Fruit fly (Drosophila melanogaster) whole organism, adult: ENCODE data around the gene pall.

ENCODE experiments used
- CG12768 ChIP-seq: fragments of 200-800 bp; sonication (Bioruptor generic); optimal IDR thresholded peaks from 2 replicates; lab custom pipeline; 2017; ENCODE audit warnings: missing biosample characterization, missing genetic modification characterization, mild to moderate bottlenecking, moderate library complexity, missing genetic modification reagents
- Clk ChIP-seq: fragments of 200-800 bp; sonication (Bioruptor generic); optimal IDR thresholded peaks from 2 replicates; lab custom pipeline; 2017; ENCODE audit warnings: missing biosample characterization, missing genetic modification characterization
- Hr96 ChIP-seq: fragments of 200-800 bp; sonication (Bioruptor generic); optimal IDR thresholded peaks from 2 replicates; lab custom pipeline; 2016; ENCODE audit warnings: missing biosample characterization, missing genetic modification characterization
- Mnt ChIP-seq: fragments of 200-800 bp; sonication (Bioruptor generic); optimal IDR thresholded peaks from 2 replicates; lab custom pipeline; 2016; ENCODE audit warnings: missing biosample characterization, mild to moderate bottlenecking, missing genetic modification characterization
- cic ChIP-seq: fragments of 200-800 bp; sonication (Bioruptor generic); optimal IDR thresholded peaks from 2 replicates; lab custom pipeline; 2017; ENCODE audit warnings: missing biosample characterization, mild to moderate bottlenecking, missing genetic modification characterization, moderate library complexity
- cnc ChIP-seq, 2 experiments: fragments of >200 bp; optimal IDR thresholded peaks; 2 replicates each; lab custom pipeline; 2017
- pad ChIP-seq: fragments of 200-800 bp; sonication (Bioruptor generic); optimal IDR thresholded peaks from 3 replicates; lab custom pipeline; 2017; ENCODE audit warnings: missing biosample characterization, missing genetic modification characterization, mild to moderate bottlenecking, moderate library complexity, missing genetic modification reagents
- tj ChIP-seq: fragments of 200-800 bp; sonication (Bioruptor generic); optimal IDR thresholded peaks from 3 replicates; lab custom pipeline; 2017; ENCODE audit warnings: missing biosample characterization, mild to moderate bottlenecking, missing genetic modification characterization, moderate library complexity
- toe ChIP-seq: fragments of 200-800 bp; sonication (Bioruptor generic); optimal IDR thresholded peaks from 2 replicates; lab custom pipeline; 2016; ENCODE audit warnings: missing biosample characterization, missing genetic modification characterization

DNA sequence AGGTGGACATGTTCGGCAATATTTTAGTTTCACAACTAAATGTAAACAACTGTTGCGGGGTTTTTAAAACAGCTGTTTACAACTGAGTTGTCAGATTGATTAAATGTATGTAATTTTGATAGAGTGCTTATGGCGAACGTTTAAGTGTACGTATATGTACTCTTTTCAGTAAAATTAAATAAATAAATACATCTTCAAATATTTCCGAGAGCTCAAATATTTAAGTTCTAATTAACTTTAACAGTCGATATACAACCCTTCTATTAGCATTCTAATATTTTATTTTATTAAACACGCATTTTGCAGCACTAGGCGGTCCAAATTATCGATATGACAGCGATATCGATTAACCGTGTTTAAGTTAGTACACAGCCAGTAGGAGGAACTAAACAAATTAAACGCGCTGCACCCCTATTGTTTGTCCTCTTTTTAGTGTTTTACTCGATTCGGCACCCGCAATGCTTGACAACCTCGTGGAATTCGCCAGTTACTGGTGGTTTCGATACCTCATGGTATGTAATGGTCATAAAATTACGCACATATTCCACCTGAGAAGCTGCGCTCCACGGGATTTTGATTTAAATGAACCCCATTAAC lies 36.0 kb downstream of the pall start, which contains the start of the genes CG3448 and ghi:
- TF ChIP-seq toe (GFP tag; lab: Kevin White, UChicago) (peak; percentile 84), Clk (GFP tag; lab: Kevin White, UChicago) (peak; percentile 32), Hr96 (no peak), cic (GFP tag; lab: Kevin White, UChicago) (peak; percentile 63), Mnt (GFP tag; lab: Kevin White, UChicago) (peak; percentile 77), CG12768 (GFP tag; lab: Kevin White, UChicago) (peak; percentile 87), pad (GFP tag; lab: Kevin White, UChicago) (peak; percentile 69), cnc (optimal IDR thresholded peaks at IDR 0.05; lab: Kevin White, UChicago) (no peak), tj (peak; percentile 12)
